Worm (Caenorhabditis elegans): ENCODE data around the gene C31G12.4.

The C31G12.4 gene

DNA sequence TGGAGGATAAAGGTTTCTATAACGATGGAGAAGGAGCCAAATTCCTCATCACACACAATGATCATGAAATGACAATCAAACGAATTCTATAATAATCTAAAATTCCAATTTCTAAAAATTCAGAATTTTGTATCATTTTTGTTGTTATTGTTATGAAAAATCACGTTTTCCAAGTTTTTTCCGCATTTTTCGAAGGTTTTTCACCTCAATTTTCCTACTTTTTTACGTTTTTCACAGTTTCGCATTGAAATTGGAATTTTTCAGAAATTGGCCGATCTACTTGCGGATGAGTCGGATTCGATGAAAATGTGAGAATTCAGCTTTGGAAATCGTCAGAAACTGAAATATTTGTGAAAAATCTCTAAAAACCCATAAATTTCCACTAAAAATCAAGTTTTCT, 53.5 kb downstream of the C31G12.4 start, which contains the start of gene fbxa-210:
TSS of gene fbxa-210 (plus strand) at position 301 of the 400 bp plus-strand sequence.
- no peak for TF ChIP-seq unc-62 (GFP tag; optimal IDR thresholded peaks at IDR 0.05)

DNA sequence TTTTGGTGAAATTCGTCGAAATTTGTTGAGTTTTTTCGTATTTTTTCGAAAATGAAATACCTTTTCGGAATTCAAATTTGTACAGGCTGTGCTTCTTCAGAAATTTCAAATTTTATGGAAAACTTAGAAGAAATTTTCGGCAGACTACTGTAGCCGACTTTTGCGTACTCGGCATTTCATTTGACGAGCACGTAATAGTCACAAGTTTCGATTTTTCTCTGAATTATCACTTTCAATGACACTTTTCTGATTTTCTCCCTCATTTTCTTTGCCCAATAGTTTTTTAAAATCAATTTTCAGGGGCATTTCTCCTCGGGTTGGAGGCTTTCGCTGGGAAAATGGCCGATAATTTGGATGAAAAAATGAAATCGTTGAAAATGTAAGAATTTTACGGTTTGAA, 54.9 kb downstream of the C31G12.4 start, which contains the start of gene fbxa-107:
TSS of gene fbxa-107 (plus strand) at position 301 of the 400 bp plus-strand sequence.
- no peak for TF ChIP-seq unc-62 (GFP tag; optimal IDR thresholded peaks at IDR 0.05)
